Worm (Caenorhabditis elegans) whole organism, L4 larva: Measurements from ENCODE around the gene F58A4.1.

Source experiments
- F10B5.3 ChIP-seq: sonication (generic microtip); optimal IDR thresholded peaks from 2 replicates; lab custom pipeline; 2016; ENCODE audit warnings: mild to moderate bottlenecking, missing genetic modification characterization, missing compliant biosample characterization
- F26F4.8 ChIP-seq: fragments of 200-800 bp; sonication (Bioruptor generic); conservative IDR thresholded peaks from 2 replicates; pipeline ENCODE4 v1.3.6; 2022; ENCODE audit warnings: missing genetic modification characterization, missing compliant biosample characterization
- F37D6.2 ChIP-seq: sonication (generic microtip); optimal IDR thresholded peaks from 2 replicates; lab custom pipeline; 2016; ENCODE audit warnings: mild to moderate bottlenecking, missing genetic modification characterization, missing compliant biosample characterization
- F44E2.7 ChIP-seq: fragments of 200-800 bp; sonication (Bioruptor generic); IDR thresholded peaks from 2 replicates; pipeline ENCODE4 v2.1.2; 2022; ENCODE audit warnings: missing genetic modification characterization, missing compliant biosample characterization
- Y105C5A.15 ChIP-seq: fragments of 200-800 bp; sonication (Bioruptor generic); IDR thresholded peaks from 2 replicates; pipeline ENCODE4 v1.3.6; 2022; ENCODE audit warnings: missing genetic modification characterization, missing compliant biosample characterization
- Y48G9A.11 ChIP-seq: fragments of 200-800 bp; sonication (Bioruptor generic); IDR thresholded peaks from 2 replicates; pipeline ENCODE4 v1.3.6; 2022; ENCODE audit warnings: missing genetic modification reagents, missing genetic modification characterization, missing compliant biosample characterization
- ZK337.2 ChIP-seq: fragments of 200-800 bp; sonication (Bioruptor generic); IDR thresholded peaks from 2 replicates; pipeline ENCODE4 v1.3.6; 2022; ENCODE audit warnings: missing genetic modification reagents, missing genetic modification characterization, missing compliant biosample characterization
- aly-2 ChIP-seq: sonication (generic microtip); optimal IDR thresholded peaks from 2 replicates; lab custom pipeline; 2018; ENCODE audit warnings: missing biosample characterization, missing genetic modification characterization
- attf-4 ChIP-seq: sonication (generic microtip); optimal IDR thresholded peaks from 3 replicates; lab custom pipeline; 2017; ENCODE audit warnings: missing biosample characterization, missing genetic modification characterization
- ceh-28 ChIP-seq: fragments of 150-350 bp; optimal IDR thresholded peaks from 2 replicates; lab custom pipeline; 2014; ENCODE audit warnings: missing biosample characterization, missing genetic modification reagents, missing genetic modification characterization
- ceh-32 ChIP-seq: sonication (generic microtip); optimal IDR thresholded peaks from 2 replicates; lab custom pipeline; 2016; ENCODE audit warnings: mild to moderate bottlenecking, missing genetic modification characterization, missing compliant biosample characterization; ENCODE audit not compliant: poor library complexity
- ces-1 ChIP-seq: fragments of 150-350 bp; sonication (generic microtip); optimal IDR thresholded peaks from 4 replicates; lab custom pipeline; 2014; ENCODE audit warnings: missing biosample characterization, missing genetic modification reagents, missing genetic modification characterization
- daf-16 ChIP-seq, 3 experiments: sonication (generic microtip); optimal IDR thresholded peaks; 2 replicates each; lab custom pipeline; 2016 to 2017; ENCODE audit warnings: missing genetic modification characterization in 3 of 3, missing genetic modification reagents in 3 of 3, mild to moderate bottlenecking in 2 of 3, missing compliant biosample characterization in 2 of 3, missing biosample characterization in 1 of 3, moderate library complexity in 1 of 3
- dmd-6 ChIP-seq: fragments of 200-800 bp; sonication (Bioruptor generic); IDR thresholded peaks from 2 replicates; pipeline ENCODE4 v1.3.6; 2022; ENCODE audit warnings: missing genetic modification reagents, missing genetic modification characterization, missing compliant biosample characterization
- dmd-9 ChIP-seq: fragments of 200-800 bp; sonication (Bioruptor generic); IDR thresholded peaks from 2 replicates; pipeline ENCODE4 v1.3.6; 2022; ENCODE audit warnings: missing genetic modification reagents, missing genetic modification characterization, missing compliant biosample characterization
- duxl-1 ChIP-seq: sonication (generic microtip); optimal IDR thresholded peaks from 2 replicates; lab custom pipeline; 2016; ENCODE audit warnings: mild to moderate bottlenecking, missing genetic modification characterization, moderate library complexity, missing compliant biosample characterization; ENCODE audit not compliant: poor library complexity
- fkh-10 ChIP-seq: fragments of 150-350 bp; optimal IDR thresholded peaks from 2 replicates; lab custom pipeline; 2014; ENCODE audit warnings: missing biosample characterization, missing genetic modification reagents, missing genetic modification characterization
- gei-8 ChIP-seq: fragments of 200-800 bp; sonication (Bioruptor generic); optimal IDR thresholded peaks from 2 replicates; lab custom pipeline; 2018; ENCODE audit warnings: mild to moderate bottlenecking, missing genetic modification characterization, missing compliant biosample characterization
- hif-1 ChIP-seq, 2 experiments: sonication (generic microtip); optimal IDR thresholded peaks; 2 replicates each; lab custom pipeline; 2016 to 2017; ENCODE audit warnings: missing compliant biosample characterization in 2 of 2, missing genetic modification characterization in 2 of 2, missing genetic modification reagents in 2 of 2, missing genotype in 2 of 2, mild to moderate bottlenecking in 1 of 2
- hmg-1.1 ChIP-seq: fragments of 200-800 bp; sonication (Bioruptor generic); IDR thresholded peaks from 2 replicates; pipeline ENCODE4 v1.3.6; 2022; ENCODE audit warnings: missing genetic modification reagents, missing genetic modification characterization, missing compliant biosample characterization
- lin-13 ChIP-seq: fragments of 150-350 bp; optimal IDR thresholded peaks from 2 replicates; lab custom pipeline; 2014; ENCODE audit warnings: missing biosample characterization, missing genetic modification reagents, missing genetic modification characterization
- lin-15B ChIP-seq: fragments of 150-350 bp; sonication (generic microtip); optimal IDR thresholded peaks from 3 replicates; lab custom pipeline; 2014; ENCODE audit warnings: missing biosample characterization, missing genetic modification characterization
- lir-3 ChIP-seq: sonication (generic microtip); optimal IDR thresholded peaks from 2 replicates; lab custom pipeline; 2016; ENCODE audit warnings: mild to moderate bottlenecking, missing genetic modification characterization, missing compliant biosample characterization
- madf-9 ChIP-seq: fragments of 200-800 bp; sonication (Bioruptor generic); conservative IDR thresholded peaks from 2 replicates; pipeline ENCODE4 v1.3.6; 2022; ENCODE audit warnings: missing genetic modification reagents, missing genetic modification characterization, missing compliant biosample characterization
- mdl-1 ChIP-seq, 2 experiments: fragments of 150-350 bp in 1 of 2; sonication (generic microtip) in 1 of 2; optimal IDR thresholded peaks; 2 replicates each; lab custom pipeline; 2014 to 2017; ENCODE audit warnings: missing biosample characterization in 2 of 2, missing genetic modification characterization in 2 of 2
- mep-1 ChIP-seq: fragments of 150-350 bp; sonication (generic microtip); optimal IDR thresholded peaks from 3 replicates; lab custom pipeline; 2014; ENCODE audit warnings: missing biosample characterization, missing genetic modification characterization
- mxl-3 ChIP-seq: fragments of 200-800 bp; sonication (Bioruptor generic); optimal IDR thresholded peaks from 2 replicates; lab custom pipeline; 2018; ENCODE audit warnings: mild to moderate bottlenecking, missing genetic modification characterization, missing compliant biosample characterization
- nhr-237 ChIP-seq: sonication (generic microtip); optimal IDR thresholded peaks from 2 replicates; lab custom pipeline; 2017; ENCODE audit warnings: missing biosample characterization, missing genetic modification characterization
- nhr-28 ChIP-seq: fragments of 150-350 bp; optimal IDR thresholded peaks from 2 replicates; lab custom pipeline; 2014; ENCODE audit warnings: missing biosample characterization, missing genetic modification characterization
- nhr-6 ChIP-seq: fragments of 150-350 bp; optimal IDR thresholded peaks from 2 replicates; lab custom pipeline; 2014; ENCODE audit warnings: missing biosample characterization, missing genetic modification characterization
- pha-4 ChIP-seq, 2 experiments: fragments of 150-350 bp in 1 of 2; fragments of 200-800 bp in 1 of 2; sonication (Bioruptor generic) in 1 of 2; IDR thresholded peaks in 1 of 2; optimal IDR thresholded peaks in 1 of 2; 2 replicates each; pipeline versions ENCODE4 v1.3.6 to Lab custom; 2014 to 2022; ENCODE audit warnings: missing genetic modification characterization in 2 of 2, missing genetic modification reagents in 2 of 2, missing biosample characterization in 1 of 2, missing compliant biosample characterization in 1 of 2
- php-3 ChIP-seq: fragments of 200-800 bp; sonication (Bioruptor generic); IDR thresholded peaks from 2 replicates; pipeline ENCODE4 v1.3.6; 2022; ENCODE audit warnings: missing genetic modification reagents, missing genetic modification characterization, missing compliant biosample characterization
- rbr-2 ChIP-seq: sonication (generic microtip); optimal IDR thresholded peaks from 2 replicates; lab custom pipeline; 2016; ENCODE audit warnings: missing genotype, missing genetic modification characterization, missing compliant biosample characterization
- saeg-2 ChIP-seq: fragments of 200-800 bp; sonication (Bioruptor generic); IDR thresholded peaks from 2 replicates; pipeline ENCODE4 v1.3.6; 2022; ENCODE audit warnings: missing genetic modification reagents, missing genetic modification characterization, missing compliant biosample characterization
- set-16 ChIP-seq: fragments of 200-800 bp; sonication (Bioruptor generic); IDR thresholded peaks from 2 replicates; pipeline ENCODE4 v1.3.6; 2022; ENCODE audit warnings: missing genetic modification reagents, missing genetic modification characterization, missing compliant biosample characterization
- spr-1 ChIP-seq: sonication (generic microtip); optimal IDR thresholded peaks from 2 replicates; lab custom pipeline; 2016; ENCODE audit warnings: mild to moderate bottlenecking, missing genetic modification characterization, missing compliant biosample characterization
- spr-3 ChIP-seq: fragments of 200-800 bp; sonication (Bioruptor generic); optimal IDR thresholded peaks from 2 replicates; lab custom pipeline; 2018; ENCODE audit warnings: mild to moderate bottlenecking, missing genetic modification characterization, missing compliant biosample characterization
- tra-1 ChIP-seq: fragments of 200-800 bp; sonication (Bioruptor generic); IDR thresholded peaks from 2 replicates; pipeline ENCODE4 v1.3.6; 2022; ENCODE audit warnings: missing genetic modification reagents, missing genetic modification characterization, missing compliant biosample characterization
- zfp-2 ChIP-seq: sonication (generic microtip); optimal IDR thresholded peaks from 2 replicates; lab custom pipeline; 2016; ENCODE audit warnings: mild to moderate bottlenecking, missing genetic modification characterization, missing compliant biosample characterization
- zfp-3 ChIP-seq: fragments of 200-800 bp; sonication (Bioruptor generic); conservative IDR thresholded peaks from 2 replicates; pipeline ENCODE4 v1.3.6; 2022; ENCODE audit warnings: missing genetic modification reagents, missing genetic modification characterization, missing compliant biosample characterization
- zip-11 ChIP-seq: fragments of 200-800 bp; sonication (Bioruptor generic); IDR thresholded peaks from 2 replicates; pipeline ENCODE4 v1.3.6; 2022; ENCODE audit warnings: missing genetic modification characterization, missing compliant biosample characterization
- zip-2 ChIP-seq: fragments of 150-350 bp; optimal IDR thresholded peaks from 2 replicates; lab custom pipeline; 2014; ENCODE audit warnings: missing biosample characterization, missing genetic modification characterization
- ztf-7 ChIP-seq: fragments of 150-350 bp; optimal IDR thresholded peaks from 2 replicates; lab custom pipeline; 2014; ENCODE audit warnings: missing biosample characterization, missing genetic modification characterization

The F58A4.1 gene

DNA sequence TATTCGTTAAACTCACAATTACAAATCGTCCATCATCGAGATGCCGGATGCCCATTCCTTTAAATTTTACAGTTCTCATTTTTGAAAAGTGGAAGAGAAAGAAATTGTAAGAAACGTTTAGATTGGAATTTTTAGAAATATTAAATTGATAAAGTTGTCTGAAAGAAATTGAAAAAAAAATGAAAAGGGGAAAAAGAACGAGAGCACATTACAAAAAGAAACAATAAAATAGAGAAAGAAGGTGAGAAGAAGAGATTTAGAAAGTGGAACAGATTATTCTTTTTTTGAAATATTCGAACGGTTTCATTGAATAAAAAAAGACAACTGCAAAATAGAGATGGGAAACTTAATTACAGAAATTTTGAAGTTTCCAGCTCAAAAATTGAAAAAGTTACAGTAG lies 37.1 kb upstream of the F58A4.1 start, which contains the start of gene C48B4.8:
Gene C48B4.8, minus strand, starts transcription at position 101 of the 400 bp plus-strand sequence.
- TF ChIP-seq mep-1 (tag; lab: Kevin White, UChicago) (no peak), zip-2 (tag; lab: Kevin White, UChicago) (no peak), dmd-9 (GFP tag; lab: Robert Waterston, UW) (no peak), Y48G9A.11 (GFP tag; lab: Robert Waterston, UW) (no peak), ceh-32 (tag; lab: Kevin White, UChicago) (no peak), lin-15B (no peak), zfp-3 (GFP tag; lab: Robert Waterston, UW) (no peak), Y105C5A.15 (no peak), zip-11 (GFP tag; lab: Robert Waterston, UW) (no peak), nhr-237 (tag; lab: Kevin White, UChicago) (no peak), fkh-10 (GFP tag; lab: Kevin White, UChicago) (no peak), aly-2 (tag; lab: Kevin White, UChicago) (no peak), F44E2.7 (GFP tag; lab: Robert Waterston, UW) (no peak), ZK337.2 (no peak), hmg-1.1 (no peak), zfp-2 (tag; lab: Kevin White, UChicago) (no peak), gei-8 (GFP tag; lab: Kevin White, UChicago) (no peak), F26F4.8 (GFP tag; lab: Robert Waterston, UW) (no peak), pha-4 (GFP tag; IDR thresholded peaks at IDR 0.05; lab: Robert Waterston, UW) (no peak), pha-4 (tag; optimal IDR thresholded peaks at IDR 0.05; lab: Kevin White, UChicago) (no peak)
- TF ChIP-seq, all 104 proteins: peak for 0

- TF ChIP-seq duxl-1 (tag; lab: Kevin White, UChicago) (no peak), F26F4.8 (GFP tag; lab: Robert Waterston, UW) (no peak), hif-1 (tag; optimal IDR thresholded peaks at IDR 0.05; lab: Kevin White, UChicago) (no peak), lin-13 (no peak), spr-1 (tag; lab: Kevin White, UChicago) (no peak), daf-16 (GFP tag; optimal IDR thresholded peaks at IDR 0.05; lab: Kevin White, UChicago) (no peak), daf-16 (tag; optimal IDR thresholded peaks at IDR 0.05; lab: Kevin White, UChicago) (no peak), saeg-2 (GFP tag; lab: Robert Waterston, UW) (no peak)
Observed at ce11 chrIII:9563235-9563634, 35.0 kb upstream of the F58A4.1 start, which contains the start of gene C48B4.9. Gene C48B4.9 (minus strand): TSS chrIII:9563335.

DNA sequence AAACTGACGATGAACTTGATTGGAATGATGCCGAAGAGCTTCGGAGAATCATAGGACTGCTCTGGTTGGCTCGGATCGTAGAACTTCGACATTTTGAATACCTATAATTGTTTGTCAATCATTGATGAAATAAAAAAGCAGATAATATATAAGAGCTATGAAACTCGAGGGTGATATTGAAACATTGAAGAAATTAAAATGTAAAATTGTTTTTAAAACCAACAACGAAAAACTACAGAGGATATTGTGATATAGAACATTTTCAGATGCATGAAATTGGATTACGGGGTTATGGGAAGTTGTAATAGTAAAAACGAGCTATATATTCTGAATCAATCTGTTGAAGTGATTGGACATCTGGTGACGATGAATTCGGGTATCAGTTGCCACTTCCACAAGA lies 33.9 kb upstream of the F58A4.1 start, which contains the start of gene C48B4.10:
Gene C48B4.10, minus strand, starts transcription at position 101 of the 400 bp plus-strand sequence.
- no peak for TF ChIP-seq ces-1
- TF ChIP-seq Y105C5A.15: no peak

DNA sequence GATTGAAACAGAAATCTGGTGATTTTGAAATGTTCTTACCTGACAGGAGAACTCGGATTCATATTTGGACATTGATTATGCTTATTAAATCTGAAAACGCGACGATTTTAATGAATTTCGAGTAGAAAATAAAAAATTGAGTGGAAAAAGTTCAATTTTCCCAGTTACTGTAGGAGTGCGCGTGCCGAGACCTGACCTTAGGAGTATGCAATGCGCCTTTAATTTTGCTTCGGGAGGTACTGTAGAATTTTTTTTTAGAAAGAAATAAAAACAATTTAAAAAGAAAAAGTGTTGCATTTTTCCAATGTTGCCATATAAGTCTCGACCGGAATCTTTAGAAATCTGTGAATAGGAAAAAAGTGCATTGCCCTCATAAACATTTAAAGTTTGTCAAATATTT lies 32.3 kb upstream of the F58A4.1 start, which contains the start of gene C48B4.11:
Gene C48B4.11, minus strand, starts transcription at position 143 of the 400 bp plus-strand sequence.
- TF ChIP-seq mdl-1 (tag; optimal IDR thresholded peaks at IDR 0.05; lab: Kevin White, UChicago): no peak
- TF ChIP-seq ceh-28 (tag; lab: Kevin White, UChicago): no peak
- no peak for TF ChIP-seq F10B5.3 (tag; lab: Kevin White, UChicago)
- TF ChIP-seq lir-3 (tag; lab: Kevin White, UChicago): no peak
- no peak for TF ChIP-seq nhr-6 (tag; lab: Kevin White, UChicago)
- TF ChIP-seq madf-9 (GFP tag; lab: Robert Waterston, UW): no peak

ce11 chrIII:9568451-9568850 lies 29.8 kb upstream of the F58A4.1 start, which contains the start of gene C48B4.13:
Gene C48B4.13 (plus strand): TSS chrIII:9568751.
- TF ChIP-seq F37D6.2 (tag; lab: Kevin White, UChicago) (no peak), set-16 (GFP tag; lab: Robert Waterston, UW) (no peak), lin-13 (no peak), mdl-1 (tag; optimal IDR thresholded peaks at IDR 0.05; lab: Kevin White, UChicago) (no peak), tra-1 (GFP tag; lab: Robert Waterston, UW) (no peak), dmd-6 (GFP tag; lab: Robert Waterston, UW) (no peak), php-3 (GFP tag; lab: Robert Waterston, UW) (no peak), spr-3 (no peak), fkh-10 (GFP tag; lab: Kevin White, UChicago) (no peak), attf-4 (tag; lab: Kevin White, UChicago) (no peak), hmg-1.1 (no peak), rbr-2 (tag; lab: Kevin White, UChicago) (no peak), ztf-7 (tag; lab: Kevin White, UChicago) (no peak), mxl-3 (GFP tag; lab: Kevin White, UChicago) (no peak), daf-16 (GFP tag; optimal IDR thresholded peaks at IDR 0.05; lab: Kevin White, UChicago) (no peak), daf-16 (tag; optimal IDR thresholded peaks at IDR 0.05; lab: Kevin White, UChicago) (no peak), nhr-28 (tag; lab: Kevin White, UChicago) (no peak)
